Fruit fly (Drosophila melanogaster): ENCODE data around the gene to.

Gene to

DNA sequence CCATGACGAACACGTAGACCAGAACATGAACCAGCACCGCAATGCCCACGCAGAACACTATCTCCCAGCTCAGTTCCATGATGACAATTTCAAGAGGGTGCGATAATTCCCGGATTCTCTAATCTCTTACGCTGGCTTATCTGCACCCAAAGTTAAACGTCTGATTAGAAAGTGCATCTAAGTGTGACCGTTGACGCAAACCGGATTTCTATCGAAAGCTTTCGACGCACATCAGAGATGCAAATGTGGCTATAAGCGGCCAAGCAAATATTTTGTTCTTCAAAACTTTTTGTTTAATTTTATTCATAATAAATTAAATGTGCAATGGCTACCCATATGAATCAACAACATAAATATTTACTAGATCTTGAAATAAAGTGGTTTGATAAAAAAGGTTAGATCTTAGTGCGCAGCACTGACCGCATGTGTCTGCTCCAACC lies 22.4 kb downstream of the to start, which contains the start of the genes Kdsr and CG11858 (continued):
- TF ChIP-seq GATAe (GFP tag; conservative IDR thresholded peaks at IDR 0.05) (peak; percentile 61), CG11085 (GFP tag; IDR thresholded peaks at IDR 0.05) (no peak), CG7357 (GFP tag; IDR thresholded peaks at IDR 0.05) (peak; percentile 53; the same call in 1 of the 3 replicates), CG3726 (GFP tag; IDR thresholded peaks at IDR 0.05) (no peak), sr (GFP tag; IDR thresholded peaks at IDR 0.05) (no peak), CG1792 (GFP tag; optimal IDR thresholded peaks at IDR 0.05) (peak; percentile 40), fru (optimal IDR thresholded peaks at IDR 0.05) (no peak), CG18599 (GFP tag; optimal IDR thresholded peaks at IDR 0.05) (no peak), CG2712 (tag; optimal IDR thresholded peaks at IDR 0.05) (peak; percentile 82), YL-1 (GFP tag; optimal IDR thresholded peaks at IDR 0.05) (peak; percentile 3), en (GFP tag; optimal IDR thresholded peaks at IDR 0.05) (no peak), CG9932 (GFP tag; IDR thresholded peaks at IDR 0.05) (peak; percentile 80), Ptx1 (GFP tag; IDR thresholded peaks at IDR 0.05) (peak; percentile 81), pb (GFP tag; optimal IDR thresholded peaks at IDR 0.05) (peak; percentile 3), CG10267 (tag; optimal IDR thresholded peaks at IDR 0.05) (peak; percentile 63), CG13123 (GFP tag; optimal IDR thresholded peaks at IDR 0.05) (peak; percentile 6), tll (GFP tag; optimal IDR thresholded peaks at IDR 0.05) (no peak), CG15479 (GFP tag; optimal IDR thresholded peaks at IDR 0.05) (no peak), CG12942 (GFP tag; optimal IDR thresholded peaks at IDR 0.05) (peak; percentile 49), bowl (GFP tag; IDR thresholded peaks at IDR 0.05) (no peak), Fer1 (GFP tag; optimal IDR thresholded peaks at IDR 0.05) (peak; percentile 77), ac (GFP tag; optimal IDR thresholded peaks at IDR 0.05) (no peak), lov (optimal IDR thresholded peaks at IDR 0.05) (no peak), lov (GFP tag; IDR thresholded peaks at IDR 0.05) (0 out of 3 replicates have a peak, but pooled peaks have one; percentile 63), CG9876 (GFP tag; optimal IDR thresholded peaks at IDR 0.05) (no peak), dmrt99B (tag; optimal IDR thresholded peaks at IDR 0.05) (no peak), CG31224 (GFP tag; IDR thresholded peaks at IDR 0.05) (peak; percentile 42; the same call in 1 of the 2 replicates), Deaf1 (tag; optimal IDR thresholded peaks at IDR 0.05) (no peak), luna (GFP tag; optimal IDR thresholded peaks at IDR 0.05) (peak; percentile 40), trem (tag; optimal IDR thresholded peaks at IDR 0.05) (peak; percentile 38), CG33557 (GFP tag; optimal IDR thresholded peaks at IDR 0.05) (peak; percentile 26), BtbVII (GFP tag; optimal IDR thresholded peaks at IDR 0.05) (no peak), sc (optimal IDR thresholded peaks at IDR 0.05) (no peak), sc (GFP tag; optimal IDR thresholded peaks at IDR 0.05) (no peak), Antp (GFP tag; optimal IDR thresholded peaks at IDR 0.05) (peak; percentile 28), bigmax (GFP tag; optimal IDR thresholded peaks at IDR 0.05) (no peak), Asciz (GFP tag; optimal IDR thresholded peaks at IDR 0.05) (no peak), CG3838 (GFP tag; optimal IDR thresholded peaks at IDR 0.05) (peak; percentile 42), pho (GFP tag; optimal IDR thresholded peaks at IDR 0.05) (peak; percentile 57), CG42726 (GFP tag; IDR thresholded peaks at IDR 0.05; ENCODE audit: partially characterized antibody) (no peak), Oli (tag; optimal IDR thresholded peaks at IDR 0.05) (peak; percentile 46), Stat92E (GFP tag; optimal IDR thresholded peaks at IDR 0.05) (no peak), CG18011 (GFP tag; optimal IDR thresholded peaks at IDR 0.05) (peak; percentile 37), fd64A (GFP tag; optimal IDR thresholded peaks at IDR 0.05) (no peak), CG5953 (GFP tag; IDR thresholded peaks at IDR 0.05) (peak; percentile 35; the same call in 1 of the 2 replicates), btn (GFP tag; optimal IDR thresholded peaks at IDR 0.05) (no peak), CG4820 (GFP tag; optimal IDR thresholded peaks at IDR 0.05) (peak; percentile 23), emc (GFP tag; optimal IDR thresholded peaks at IDR 0.05) (no peak), CG8478 (optimal IDR thresholded peaks at IDR 0.05) (no peak), ap (GFP tag; IDR thresholded peaks at IDR 0.05) (no peak), pros (GFP tag; optimal IDR thresholded peaks at IDR 0.05) (no peak), corto (GFP tag; optimal IDR thresholded peaks at IDR 0.05) (no peak)

Measured in whole organism, embryonic.